Fruit fly (Drosophila melanogaster) whole organism, wandering third instar larva: ENCODE measurements around the gene LysD.

ENCODE experiments used
- HLH106 ChIP-seq: fragments of 200-800 bp; optimal IDR thresholded peaks from 3 replicates; lab custom pipeline; 2019; ENCODE audit warnings: missing biosample characterization, mild to moderate bottlenecking, missing genetic modification characterization, moderate library complexity
- Jra ChIP-seq: sonication (Bioruptor generic); optimal IDR thresholded peaks from 2 replicates; lab custom pipeline; 2016; ENCODE audit warnings: missing biosample characterization, missing genetic modification characterization
- N ChIP-seq: fragments of >200 bp; optimal IDR thresholded peaks from 2 replicates; lab custom pipeline; 2018; ENCODE audit warnings: missing biosample characterization, missing external identifiers, missing genetic modification characterization
- OdsH ChIP-seq: fragments of 200-800 bp; sonication (Bioruptor generic); optimal IDR thresholded peaks from 2 replicates; lab custom pipeline; 2016; ENCODE audit warnings: missing biosample characterization, mild to moderate bottlenecking, missing genetic modification characterization
- Rel ChIP-seq, 2 experiments: fragments of 200-800 bp; sonication (Bioruptor generic) in 1 of 2; optimal IDR thresholded peaks; 2 replicates in 1 of 2; 3 replicates in 1 of 2; lab custom pipeline; 2016 to 2019; ENCODE audit warnings: mild to moderate bottlenecking in 2 of 2, missing biosample characterization in 2 of 2, missing genetic modification characterization in 2 of 2, moderate library complexity in 1 of 2
- br ChIP-seq: fragments of 200-800 bp; sonication (Bioruptor generic); optimal IDR thresholded peaks from 2 replicates; lab custom pipeline; 2016; ENCODE audit warnings: missing biosample characterization, missing genetic modification characterization
- dmrt93B ChIP-seq: fragments of 200-800 bp; sonication (Bioruptor generic); optimal IDR thresholded peaks from 2 replicates; lab custom pipeline; 2018; ENCODE audit warnings: missing biosample characterization, mild to moderate bottlenecking, missing genetic modification characterization
- h ChIP-seq: fragments of 200-800 bp; sonication (Bioruptor generic); optimal IDR thresholded peaks from 3 replicates; lab custom pipeline; 2016; ENCODE audit warnings: missing biosample characterization, mild to moderate bottlenecking, missing genetic modification characterization
- lola ChIP-seq: fragments of >200 bp; optimal IDR thresholded peaks from 2 replicates; lab custom pipeline; 2017; ENCODE audit warnings: missing biosample characterization, missing genetic modification characterization
- pan ChIP-seq: fragments of >200 bp; optimal IDR thresholded peaks from 2 replicates; lab custom pipeline; 2017
- psq ChIP-seq: fragments of 200-800 bp; sonication (Bioruptor generic); optimal IDR thresholded peaks from 3 replicates; lab custom pipeline; 2017; ENCODE audit warnings: missing biosample characterization, mild to moderate bottlenecking, missing genetic modification characterization, moderate library complexity
- tai ChIP-seq: sonication (Bioruptor generic); optimal IDR thresholded peaks from 2 replicates; lab custom pipeline; 2016; ENCODE audit warnings: missing biosample characterization, missing genetic modification characterization
- usp ChIP-seq: fragments of >200 bp; optimal IDR thresholded peaks from 2 replicates; lab custom pipeline; 2017; ENCODE audit warnings: missing biosample characterization, missing genetic modification characterization

dm6 chr3L:1211096-1211495 is at the start of gene LysD:
- no peak for TF ChIP-seq psq (GFP tag; lab: Kevin White, UChicago)
- no peak for TF ChIP-seq OdsH (GFP tag; lab: Kevin White, UChicago)
- TF ChIP-seq h (GFP tag; lab: Kevin White, UChicago): no peak
- TF ChIP-seq Rel (GFP tag; optimal IDR thresholded peaks at IDR 0.05; lab: Kevin White, UChicago): no peak
- no peak for TF ChIP-seq Rel (tag; optimal IDR thresholded peaks at IDR 0.05; lab: Kevin White, UChicago)
- no peak for TF ChIP-seq Jra (GFP tag; lab: Kevin White, UChicago)
- no peak for TF ChIP-seq lola (GFP tag; lab: Kevin White, UChicago)
- TF ChIP-seq br (GFP tag; lab: Kevin White, UChicago): no peak
- no peak for TF ChIP-seq dmrt93B (GFP tag; lab: Kevin White, UChicago)
- no peak for TF ChIP-seq HLH106
- TF ChIP-seq tai: no peak
- no peak for TF ChIP-seq usp (GFP tag; lab: Kevin White, UChicago)
- no peak for TF ChIP-seq N
- no peak for TF ChIP-seq pan
